Worm (Caenorhabditis elegans): Measurements from ENCODE around the gene Y46D2A.2.

DNA sequence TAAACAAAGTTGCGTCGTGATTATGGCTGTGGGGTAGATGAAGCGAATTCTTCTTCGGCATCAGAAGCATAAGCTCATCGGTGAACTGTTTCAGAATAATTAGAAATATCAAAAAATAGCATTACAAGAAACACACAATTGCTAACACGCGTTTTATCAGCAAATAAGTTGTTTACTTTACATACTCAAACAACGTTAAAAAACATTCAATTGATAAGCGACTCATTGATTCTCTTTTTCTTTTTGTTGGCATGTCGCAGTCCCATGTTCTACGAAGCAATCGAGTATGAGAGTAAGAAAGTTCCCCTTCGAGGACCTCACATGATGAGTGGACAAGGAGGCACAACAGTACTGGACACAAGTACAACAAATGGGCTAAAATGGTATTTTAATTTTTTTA, 26.4 kb downstream of the Y46D2A.2 start, which contains the start of gene btb-16:
- TF ChIP-seq nhr-6 (tag; optimal IDR thresholded peaks at IDR 0.05) = no peak
- TF ChIP-seq mdl-1 (tag; optimal IDR thresholded peaks at IDR 0.05) = no peak
- no peak for TF ChIP-seq nhr-23 (tag; optimal IDR thresholded peaks at IDR 0.05)
- TF ChIP-seq unc-62 (GFP tag; optimal IDR thresholded peaks at IDR 0.05) = no peak
- TF ChIP-seq fos-1 (tag; optimal IDR thresholded peaks at IDR 0.05) = peak; percentile 45
- no peak for TF ChIP-seq nhr-77 (tag; optimal IDR thresholded peaks at IDR 0.05)
- TF ChIP-seq elt-3 (tag; optimal IDR thresholded peaks at IDR 0.05) = no peak
- TF ChIP-seq snpc-4 (tag; optimal IDR thresholded peaks at IDR 0.05) = no peak
- no peak for TF ChIP-seq R02D3.7 (tag; optimal IDR thresholded peaks at IDR 0.05)
- TF ChIP-seq elt-1 (tag; optimal IDR thresholded peaks at IDR 0.05) = no peak
